Worm (Caenorhabditis elegans) whole organism, midembryonic: ENCODE measurements around the gene scl-10.

ENCODE experiments used
- T22C8.4 ChIP-seq: fragments of 200-800 bp; sonication (Bioruptor generic); IDR thresholded peaks from 2 replicates; pipeline ENCODE4 v1.3.6; 2022; ENCODE audit warnings: missing genetic modification characterization, missing compliant biosample characterization
- flt-1 ChIP-seq: fragments of 200-800 bp; sonication (Bioruptor generic); IDR thresholded peaks from 2 replicates; pipeline ENCODE4 v1.3.6; 2022; ENCODE audit warnings: missing genetic modification characterization, missing compliant biosample characterization
- klf-2 ChIP-seq: fragments of 200-800 bp; sonication (Bioruptor generic); conservative IDR thresholded peaks from 2 replicates; pipeline ENCODE4 v1.3.6; 2022; ENCODE audit warnings: missing genetic modification reagents, missing genetic modification characterization, missing compliant biosample characterization
- med-1 ChIP-seq: sonication (generic microtip); optimal IDR thresholded peaks from 2 replicates; lab custom pipeline; 2017; ENCODE audit warnings: missing genetic modification characterization, mild to moderate bottlenecking, missing compliant biosample characterization, antibody characterized with exemption, missing genetic modification reagents; ENCODE audit not compliant: insufficient read depth

DNA sequence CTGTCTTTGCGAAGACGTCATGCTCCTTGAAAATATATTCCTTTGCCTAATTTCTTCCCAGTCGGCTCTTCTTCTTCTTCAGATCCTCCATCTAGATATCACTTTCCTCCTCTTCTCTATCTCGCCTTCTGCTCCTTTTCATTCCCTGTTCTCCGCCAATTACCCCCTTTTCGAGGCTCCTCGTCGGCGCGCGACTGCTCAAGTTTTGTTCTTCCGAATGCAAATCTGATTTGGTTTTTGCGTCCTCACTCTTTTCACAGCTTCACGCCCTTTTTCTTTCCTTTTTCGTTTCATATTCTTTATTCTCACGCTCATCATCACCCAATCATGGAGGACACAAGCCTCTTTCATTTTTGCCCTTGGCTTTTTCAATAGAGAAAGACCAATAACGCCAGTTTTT lies 31.4 kb upstream of the scl-10 start:
- TF ChIP-seq T22C8.4 (GFP tag; lab: Robert Waterston, UW) (no peak), med-1 (GFP tag; lab: Kevin White, UChicago) (no peak), flt-1 (GFP tag; lab: Robert Waterston, UW) (no peak), klf-2 (no peak)
